Fruit fly (Drosophila melanogaster) whole organism, wandering third instar larva: ENCODE data around the gene Hasp.

Experiments used
- Abd-B ChIP-seq: fragments of >200 bp; optimal IDR thresholded peaks from 2 replicates; lab custom pipeline; 2017; ENCODE audit warnings: missing biosample characterization, missing genetic modification characterization
- CG32264 ChIP-seq: fragments of 200-800 bp; sonication (Bioruptor generic); optimal IDR thresholded peaks from 2 replicates; lab custom pipeline; 2016; ENCODE audit warnings: missing biosample characterization, missing genetic modification characterization
- CrebA ChIP-seq: fragments of 200-800 bp; sonication (Bioruptor generic); optimal IDR thresholded peaks from 2 replicates; lab custom pipeline; 2016; ENCODE audit warnings: missing biosample characterization, mild to moderate bottlenecking, missing genetic modification characterization, borderline replicate concordance
- Dif ChIP-seq: fragments of 200-275, 200-300 bp; sonication (Bioruptor generic); optimal IDR thresholded peaks from 2 replicates; lab custom pipeline; 2018; ENCODE audit warnings: missing biosample characterization, missing genetic modification characterization; ENCODE audit not compliant: partially characterized antibody
- GATAd ChIP-seq: sonication (Bioruptor generic); optimal IDR thresholded peaks from 2 replicates; lab custom pipeline; 2016; ENCODE audit warnings: missing biosample characterization, missing genetic modification characterization
- HLH106 ChIP-seq: fragments of 200-800 bp; optimal IDR thresholded peaks from 3 replicates; lab custom pipeline; 2019; ENCODE audit warnings: missing biosample characterization, mild to moderate bottlenecking, missing genetic modification characterization, moderate library complexity
- Hnf4 ChIP-seq: fragments of 200-800 bp; sonication (Bioruptor generic); optimal IDR thresholded peaks from 2 replicates; lab custom pipeline; 2016; ENCODE audit warnings: missing biosample characterization, mild to moderate bottlenecking, missing genetic modification characterization
- Hr78 ChIP-seq: fragments of >200 bp; optimal IDR thresholded peaks from 2 replicates; lab custom pipeline; 2017; ENCODE audit warnings: missing biosample characterization, missing genetic modification characterization
- Jra ChIP-seq: sonication (Bioruptor generic); optimal IDR thresholded peaks from 2 replicates; lab custom pipeline; 2016; ENCODE audit warnings: missing biosample characterization, missing genetic modification characterization
- Mio ChIP-seq: sonication (Bioruptor generic); optimal IDR thresholded peaks from 2 replicates; lab custom pipeline; 2016; ENCODE audit warnings: missing biosample characterization, missing genetic modification characterization
- OdsH ChIP-seq: fragments of 200-800 bp; sonication (Bioruptor generic); optimal IDR thresholded peaks from 2 replicates; lab custom pipeline; 2016; ENCODE audit warnings: missing biosample characterization, mild to moderate bottlenecking, missing genetic modification characterization
- Vsx2 ChIP-seq: fragments of 200-300, 225-300 bp; sonication (Bioruptor generic); optimal IDR thresholded peaks from 2 replicates; lab custom pipeline; 2018; ENCODE audit warnings: missing biosample characterization, missing genetic modification characterization; ENCODE audit not compliant: partially characterized antibody
- br ChIP-seq: fragments of 200-800 bp; sonication (Bioruptor generic); optimal IDR thresholded peaks from 2 replicates; lab custom pipeline; 2016; ENCODE audit warnings: missing biosample characterization, missing genetic modification characterization
- brk ChIP-seq: fragments of 200-800 bp; sonication (Bioruptor generic); optimal IDR thresholded peaks from 2 replicates; lab custom pipeline; 2016; ENCODE audit warnings: missing biosample characterization, mild to moderate bottlenecking, missing genetic modification characterization
- dl ChIP-seq, 2 experiments: fragments of 175-275, 200-275 bp in 1 of 2; fragments of 200-275 bp in 1 of 2; sonication (Bioruptor generic); optimal IDR thresholded peaks; lab custom pipeline; 2018; ENCODE audit warnings: mild to moderate bottlenecking in 2 of 2, missing biosample characterization in 2 of 2, missing genetic modification characterization in 2 of 2, moderate library complexity in 2 of 2; ENCODE audit not compliant: partially characterized antibody in 2 of 2, insufficient read depth in 1 of 2
- dsf ChIP-seq: sonication (Bioruptor generic); optimal IDR thresholded peaks from 2 replicates; lab custom pipeline; 2016; ENCODE audit warnings: missing biosample characterization, missing genetic modification characterization, borderline replicate concordance
- h ChIP-seq: fragments of 200-800 bp; sonication (Bioruptor generic); optimal IDR thresholded peaks from 3 replicates; lab custom pipeline; 2016; ENCODE audit warnings: missing biosample characterization, mild to moderate bottlenecking, missing genetic modification characterization
- pan ChIP-seq: fragments of >200 bp; optimal IDR thresholded peaks from 2 replicates; lab custom pipeline; 2017
- sv ChIP-seq: fragments of 200-800 bp; sonication (Bioruptor generic); optimal IDR thresholded peaks from 3 replicates; lab custom pipeline; 2016; ENCODE audit warnings: missing biosample characterization, missing genetic modification characterization
- usp ChIP-seq: fragments of >200 bp; optimal IDR thresholded peaks from 2 replicates; lab custom pipeline; 2017; ENCODE audit warnings: missing biosample characterization, missing genetic modification characterization

Hasp gene

dm6 chr2L:19462898-19463297 lies 54.1 kb downstream of the Hasp start:
- no peak for TF ChIP-seq dsf
- no peak for TF ChIP-seq HLH106 (tag; lab: Kevin White, UChicago)
- TF ChIP-seq OdsH (GFP tag; lab: Kevin White, UChicago), result no peak
- no peak for TF ChIP-seq Abd-B (GFP tag; lab: Kevin White, UChicago)
- TF ChIP-seq pan (lab: Kevin White, UChicago), result no peak
- TF ChIP-seq CrebA (GFP tag; lab: Kevin White, UChicago), result no peak
- TF ChIP-seq Jra (GFP tag; lab: Kevin White, UChicago), result no peak
- no peak for TF ChIP-seq sv (GFP tag; lab: Kevin White, UChicago)
- TF ChIP-seq h (GFP tag; lab: Kevin White, UChicago), result no peak
- no peak for TF ChIP-seq br (GFP tag; lab: Kevin White, UChicago)
- TF ChIP-seq Dif (GFP tag; lab: Kevin White, UChicago), result no peak
- no peak for TF ChIP-seq Vsx2
- no peak for TF ChIP-seq CG32264 (GFP tag; lab: Kevin White, UChicago)
- TF ChIP-seq dl (GFP tag; optimal IDR thresholded peaks at IDR 0.05; lab: Kevin White, UChicago; ENCODE audit: insufficient read depth in 1 of 2, partially characterized antibody in 2 of 2), result no peak
- TF ChIP-seq Hr78, result no peak

- TF ChIP-seq Hnf4 (no peak), Mio (GFP tag; lab: Kevin White, UChicago) (no peak), brk (no peak), GATAd (no peak), usp (GFP tag; lab: Kevin White, UChicago) (no peak)
Measured at dm6 chr2L:19459404-19459803, 57.6 kb downstream of the Hasp start.
